Fruit fly (Drosophila melanogaster) whole organism, embryonic: ENCODE data around the gene CG32832.

Source experiments
- Atf-2 ChIP-seq: fragments of 200-800 bp; sonication (Bioruptor generic); optimal IDR thresholded peaks from 2 replicates; lab custom pipeline; 2016; ENCODE audit warnings: missing biosample characterization, missing genetic modification characterization
- CG10959 ChIP-seq: fragments of 200-800 bp; sonication (Bioruptor generic); IDR thresholded peaks from 2 replicates; pipeline ENCODE4 v1.3.6; 2022; ENCODE audit warnings: missing biosample characterization, missing genetic modification characterization
- CG12071 ChIP-seq: fragments of 200-800 bp; sonication (Bioruptor generic); optimal IDR thresholded peaks from 3 replicates; lab custom pipeline; 2018; ENCODE audit warnings: missing biosample characterization, mild to moderate bottlenecking, missing genetic modification characterization
- CG12236 ChIP-seq: fragments of 200-800 bp; sonication (Bioruptor generic); optimal IDR thresholded peaks from 2 replicates; lab custom pipeline; 2016; ENCODE audit warnings: missing biosample characterization, missing genetic modification characterization
- CG13424 ChIP-seq: fragments of 200-800 bp; sonication (Bioruptor generic); optimal IDR thresholded peaks from 2 replicates; lab custom pipeline; 2019; ENCODE audit warnings: missing biosample characterization, mild to moderate bottlenecking, missing genetic modification characterization, moderate library complexity
- CG16813 ChIP-seq: fragments of 200-800 bp; sonication (Bioruptor generic); IDR thresholded peaks from 3 replicates; pipeline ENCODE4 v1.3.6; 2022; ENCODE audit warnings: missing biosample characterization, missing genetic modification characterization; ENCODE audit not compliant: partially characterized antibody
- CG18262 ChIP-seq: fragments of 200-800 bp; optimal IDR thresholded peaks from 3 replicates; lab custom pipeline; 2019; ENCODE audit warnings: missing biosample characterization, mild to moderate bottlenecking, missing genetic modification characterization, moderate library complexity
- CG2199 ChIP-seq: fragments of 200-800 bp; sonication (Bioruptor generic); IDR thresholded peaks from 3 replicates; pipeline ENCODE4 v1.3.6; 2022; ENCODE audit warnings: missing biosample characterization, missing genetic modification characterization
- CG2889 ChIP-seq: fragments of 200-800 bp; sonication (Bioruptor generic); IDR thresholded peaks from 3 replicates; pipeline ENCODE4 v1.3.6; 2022; ENCODE audit warnings: missing biosample characterization, missing genetic modification characterization
- CG4820 ChIP-seq: fragments of 200-800 bp; sonication (Bioruptor generic); optimal IDR thresholded peaks from 3 replicates; lab custom pipeline; 2016; ENCODE audit warnings: missing biosample characterization, missing genetic modification characterization
- CG6272 ChIP-seq: fragments of 200-800 bp; sonication (Bioruptor generic); IDR thresholded peaks from 2 replicates; pipeline ENCODE4 v1.3.6; 2022; ENCODE audit warnings: missing biosample characterization, missing genetic modification characterization
- CG7987 ChIP-seq: fragments of 200-800 bp; sonication (Bioruptor generic); optimal IDR thresholded peaks from 2 replicates; lab custom pipeline; 2018; ENCODE audit warnings: missing biosample characterization, mild to moderate bottlenecking, missing genetic modification characterization, moderate library complexity
- CHES-1-like ChIP-seq: fragments of 200-800 bp; sonication (Bioruptor generic); optimal IDR thresholded peaks from 2 replicates; lab custom pipeline; 2016; ENCODE audit warnings: missing biosample characterization, missing genetic modification characterization
- CTCF ChIP-seq: fragments of 200-800 bp; sonication (Bioruptor generic); optimal IDR thresholded peaks from 2 replicates; lab custom pipeline; 2017; ENCODE audit warnings: missing biosample characterization, mild to moderate bottlenecking, missing genetic modification characterization, moderate library complexity
- CrebB ChIP-seq: fragments of 200-800 bp; sonication (Bioruptor generic); optimal IDR thresholded peaks from 3 replicates; lab custom pipeline; 2018; ENCODE audit warnings: missing biosample characterization, mild to moderate bottlenecking, missing genetic modification characterization
- Deaf1 ChIP-seq: fragments of 200-800 bp; optimal IDR thresholded peaks from 3 replicates; lab custom pipeline; 2019; ENCODE audit warnings: missing biosample characterization, mild to moderate bottlenecking, missing genetic modification characterization, moderate library complexity
- Dek ChIP-seq: fragments of 200-800 bp; sonication (Bioruptor generic); optimal IDR thresholded peaks from 3 replicates; lab custom pipeline; 2019; ENCODE audit warnings: missing biosample characterization, mild to moderate bottlenecking, missing genetic modification characterization, moderate library complexity
- Dp ChIP-seq: fragments of 200-800 bp; sonication (Bioruptor generic); optimal IDR thresholded peaks from 2 replicates; lab custom pipeline; 2018; ENCODE audit warnings: missing biosample characterization, mild to moderate bottlenecking, missing genetic modification characterization, moderate library complexity
- E2f2 ChIP-seq: fragments of 200-800 bp; sonication (Bioruptor generic); IDR thresholded peaks from 2 replicates; pipeline ENCODE4 v1.3.6; 2022; ENCODE audit warnings: missing biosample characterization, missing genetic modification characterization
- Eip74EF ChIP-seq, 2 experiments: fragments of 200-800 bp in 1 of 2; fragments of >200 bp in 1 of 2; sonication (Bioruptor generic) in 1 of 2; optimal IDR thresholded peaks; 2 replicates each; lab custom pipeline; 2017 to 2019; ENCODE audit warnings: missing biosample characterization in 2 of 2, missing genetic modification characterization in 2 of 2, mild to moderate bottlenecking in 1 of 2, moderate library complexity in 1 of 2
- GATAe ChIP-seq: fragments of 200-800 bp; sonication (Bioruptor generic); conservative IDR thresholded peaks from 2 replicates; pipeline ENCODE4 v1.3.6; 2022; ENCODE audit warnings: missing biosample characterization, missing genetic modification characterization
- HLH3B ChIP-seq: fragments of 200-800 bp; sonication (Bioruptor generic); IDR thresholded peaks from 2 replicates; pipeline ENCODE4 v1.3.6; 2022; ENCODE audit warnings: missing biosample characterization, missing genetic modification characterization
- Hr51 ChIP-seq, 2 experiments: fragments of 200-800 bp; sonication (Bioruptor generic); optimal IDR thresholded peaks; 2 replicates in 1 of 2; 3 replicates in 1 of 2; lab custom pipeline; 2016 to 2018; ENCODE audit warnings: missing biosample characterization in 2 of 2, missing genetic modification characterization in 2 of 2, mild to moderate bottlenecking in 1 of 2, moderate library complexity in 1 of 2
- Meics ChIP-seq: fragments of 200-800 bp; sonication (Bioruptor generic); optimal IDR thresholded peaks from 2 replicates; lab custom pipeline; 2017; ENCODE audit warnings: missing biosample characterization, mild to moderate bottlenecking, missing genetic modification characterization
- Myb ChIP-seq: fragments of 200-800 bp; sonication (Bioruptor generic); optimal IDR thresholded peaks from 2 replicates; lab custom pipeline; 2016; ENCODE audit warnings: missing biosample characterization, missing genetic modification characterization
- NFAT ChIP-seq: fragments of 200-800 bp; sonication (Bioruptor generic); IDR thresholded peaks from 2 replicates; pipeline ENCODE4 v1.3.6; 2022; ENCODE audit warnings: missing biosample characterization, missing genetic modification characterization
- PHDP ChIP-seq: fragments of 200-800 bp; sonication (Bioruptor generic); optimal IDR thresholded peaks from 3 replicates; lab custom pipeline; 2018; ENCODE audit warnings: missing biosample characterization, mild to moderate bottlenecking, missing genetic modification characterization, moderate library complexity
- Rfx ChIP-seq: fragments of 200-800 bp; sonication (Bioruptor generic); IDR thresholded peaks from 2 replicates; pipeline ENCODE4 v1.3.6; 2022; ENCODE audit warnings: missing biosample characterization, missing genetic modification characterization
- Sry-β ChIP-seq: fragments of 200-800 bp; sonication (Bioruptor generic); optimal IDR thresholded peaks from 2 replicates; lab custom pipeline; 2018; ENCODE audit warnings: missing biosample characterization, mild to moderate bottlenecking, missing genetic modification characterization, moderate library complexity
- cad ChIP-seq: fragments of >200 bp; optimal IDR thresholded peaks from 2 replicates; lab custom pipeline; 2017; ENCODE audit warnings: missing biosample characterization, missing genetic modification characterization
- cwo ChIP-seq: fragments of 200-800 bp; sonication (Bioruptor generic); optimal IDR thresholded peaks from 3 replicates; lab custom pipeline; 2017; ENCODE audit warnings: missing biosample characterization, missing genetic modification characterization, mild to moderate bottlenecking, moderate library complexity, missing genetic modification reagents
- exex ChIP-seq: fragments of 200-800 bp; sonication (Bioruptor generic); optimal IDR thresholded peaks from 4 replicates; lab custom pipeline; 2018; ENCODE audit warnings: missing biosample characterization, mild to moderate bottlenecking, missing genetic modification characterization, moderate library complexity
- gem ChIP-seq: fragments of 200-800 bp; sonication (Bioruptor generic); optimal IDR thresholded peaks from 2 replicates; lab custom pipeline; 2019; ENCODE audit warnings: missing biosample characterization, mild to moderate bottlenecking, missing genetic modification characterization, moderate library complexity
- grn ChIP-seq: fragments of 200-800 bp; sonication (Bioruptor generic); optimal IDR thresholded peaks from 3 replicates; lab custom pipeline; 2017; ENCODE audit warnings: missing biosample characterization, missing genetic modification characterization
- gsb ChIP-seq: fragments of 200-800 bp; sonication (Bioruptor generic); IDR thresholded peaks from 2 replicates; pipeline ENCODE4 v1.3.6; 2022; ENCODE audit warnings: missing biosample characterization, missing genetic modification characterization
- gsb-n ChIP-seq: fragments of 200-800 bp; sonication (Bioruptor generic); optimal IDR thresholded peaks from 3 replicates; lab custom pipeline; 2018; ENCODE audit warnings: missing biosample characterization, mild to moderate bottlenecking, missing genetic modification characterization
- mirr ChIP-seq: fragments of 200-800 bp; sonication (Bioruptor generic); optimal IDR thresholded peaks from 3 replicates; lab custom pipeline; 2018; ENCODE audit warnings: missing biosample characterization, mild to moderate bottlenecking, missing genetic modification characterization
- onecut ChIP-seq: fragments of 200-800 bp; sonication (Bioruptor generic); IDR thresholded peaks from 2 replicates; pipeline ENCODE4 v1.3.6; 2022; ENCODE audit warnings: missing biosample characterization, missing genetic modification characterization
- pita ChIP-seq: fragments of 200-800 bp; sonication (Bioruptor generic); optimal IDR thresholded peaks from 2 replicates; lab custom pipeline; 2017; ENCODE audit warnings: missing biosample characterization, mild to moderate bottlenecking, missing genetic modification characterization
- pros ChIP-seq: fragments of 200-800 bp; sonication (Bioruptor generic); optimal IDR thresholded peaks from 3 replicates; lab custom pipeline; 2019; ENCODE audit warnings: missing biosample characterization, mild to moderate bottlenecking, missing genetic modification characterization, moderate library complexity
- row ChIP-seq: fragments of 200-800 bp; sonication (Bioruptor generic); IDR thresholded peaks from 3 replicates; pipeline ENCODE4 v1.3.6; 2022; ENCODE audit warnings: missing biosample characterization, missing genetic modification characterization
- slp2 ChIP-seq: fragments of 200-800 bp; sonication (Bioruptor generic); optimal IDR thresholded peaks from 2 replicates; lab custom pipeline; 2016; ENCODE audit warnings: missing biosample characterization, missing genetic modification characterization
- stwl ChIP-seq: fragments of 200-800 bp; sonication (Bioruptor generic); optimal IDR thresholded peaks from 3 replicates; lab custom pipeline; 2018; ENCODE audit warnings: missing biosample characterization, mild to moderate bottlenecking, missing genetic modification characterization, moderate library complexity
- sug ChIP-seq: fragments of 200-800 bp; optimal IDR thresholded peaks from 2 replicates; lab custom pipeline; 2019; ENCODE audit warnings: missing biosample characterization, mild to moderate bottlenecking, missing genetic modification characterization, moderate library complexity
- trem ChIP-seq: fragments of 200-800 bp; optimal IDR thresholded peaks from 3 replicates; lab custom pipeline; 2019; ENCODE audit warnings: missing biosample characterization, mild to moderate bottlenecking, missing genetic modification characterization, moderate library complexity
- zen2 ChIP-seq: fragments of 200-800 bp; sonication (Bioruptor generic); IDR thresholded peaks from 3 replicates; pipeline ENCODE4 v1.3.6; 2022; ENCODE audit warnings: missing biosample characterization, missing genetic modification characterization; ENCODE audit not compliant: partially characterized antibody

Gene CG32832

DNA sequence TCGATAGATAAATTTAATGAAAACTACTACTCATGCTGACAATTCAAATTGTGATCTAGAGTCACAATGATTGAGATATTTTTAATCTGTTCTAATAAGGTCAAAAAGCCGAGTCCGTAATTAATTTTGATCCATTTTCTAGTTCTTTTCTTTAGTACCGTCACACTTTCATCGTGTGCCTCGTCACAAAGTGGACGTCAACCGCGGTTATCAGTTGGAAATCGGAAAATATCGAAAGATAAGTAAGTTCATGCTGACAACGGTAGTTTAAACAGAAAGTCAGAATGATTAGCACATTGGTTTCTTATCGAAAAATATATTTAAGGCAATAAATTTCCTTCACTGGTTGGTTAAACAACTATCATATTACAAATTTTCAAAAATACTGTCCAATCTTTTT, 28.6 kb downstream of the CG32832 start:
- TF ChIP-seq GATAe (GFP tag; lab: Robert Waterston, UW) (0 out of 2 replicates have a peak, but pooled peaks have one; percentile 15), exex (peak; percentile 35), Eip74EF (GFP tag; optimal IDR thresholded peaks at IDR 0.05; lab: Kevin White, UChicago) (no peak), Meics (peak; percentile 90), Rfx (GFP tag; lab: Robert Waterston, UW) (no peak), grn (peak; percentile 51), PHDP (tag; lab: Kevin White, UChicago) (no peak), CG13424 (no peak), pros (GFP tag; lab: Kevin White, UChicago) (no peak)

- TF ChIP-seq Dp (GFP tag; lab: Kevin White, UChicago) (no peak), NFAT (GFP tag; lab: Robert Waterston, UW) (no peak), CTCF (GFP tag; lab: Kevin White, UChicago) (peak; percentile 46), zen2 (GFP tag; lab: Robert Waterston, UW) (no peak), pita (GFP tag; lab: Kevin White, UChicago) (peak; percentile 28), CG4820 (GFP tag; lab: Kevin White, UChicago) (no peak), trem (tag; lab: Kevin White, UChicago) (no peak), Myb (GFP tag; lab: Kevin White, UChicago) (peak; percentile 13), Hr51 (GFP tag; optimal IDR thresholded peaks at IDR 0.05; lab: Kevin White, UChicago) (no peak), gem (tag; lab: Kevin White, UChicago) (peak; percentile 1), Sry-β (peak; percentile 82), onecut (GFP tag; lab: Robert Waterston, UW) (peak; percentile 87), exex (peak; percentile 1), row (GFP tag; lab: Robert Waterston, UW) (peak; percentile 57; the same call in 2 of the 3 replicates), stwl (tag; lab: Kevin White, UChicago) (peak; percentile 22), CG2199 (0 out of 3 replicates have a peak, but pooled peaks have one; percentile 53), E2f2 (GFP tag; lab: Robert Waterston, UW) (peak; percentile 15; the same call in 1 of the 2 replicates), CHES-1-like (GFP tag; lab: Kevin White, UChicago) (no peak), CG2889 (GFP tag; lab: Robert Waterston, UW) (no peak), HLH3B (GFP tag; lab: Robert Waterston, UW) (0 out of 2 replicates have a peak, but pooled peaks have one; percentile 8)
- TF ChIP-seq, all 482 proteins: peak for 12
Measured at dm6 chr2L:16848670-16849069, 30.4 kb downstream of the CG32832 start, which contains the start of gene CG13284. Gene CG13284, minus strand, starts transcription at chr2L:16848716.

DNA sequence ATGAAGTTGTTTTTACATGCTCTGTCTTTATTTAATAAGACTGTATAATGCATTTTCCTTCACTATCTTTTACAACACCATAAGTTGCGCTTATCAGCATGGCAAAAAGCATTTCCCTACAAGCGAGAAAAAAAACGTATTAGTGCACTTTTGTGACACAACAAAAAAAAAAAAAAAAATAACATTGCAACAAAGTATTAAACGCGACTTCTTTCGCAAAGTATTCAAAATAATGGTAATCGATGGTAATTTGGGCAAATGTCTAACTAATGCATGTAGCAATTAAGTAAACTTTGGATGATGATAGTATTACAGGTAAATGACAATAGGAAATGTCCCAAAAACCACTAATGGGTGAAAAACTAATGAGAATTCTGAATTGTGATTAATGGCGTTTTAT, 31.1 kb downstream of the CG32832 start:
- TF ChIP-seq CG18262 (tag; lab: Kevin White, UChicago) (no peak), slp2 (GFP tag; lab: Kevin White, UChicago) (no peak), cad (GFP tag; lab: Kevin White, UChicago) (no peak), gsb-n (tag; lab: Kevin White, UChicago) (no peak), Dek (no peak), CG10959 (no peak)

DNA sequence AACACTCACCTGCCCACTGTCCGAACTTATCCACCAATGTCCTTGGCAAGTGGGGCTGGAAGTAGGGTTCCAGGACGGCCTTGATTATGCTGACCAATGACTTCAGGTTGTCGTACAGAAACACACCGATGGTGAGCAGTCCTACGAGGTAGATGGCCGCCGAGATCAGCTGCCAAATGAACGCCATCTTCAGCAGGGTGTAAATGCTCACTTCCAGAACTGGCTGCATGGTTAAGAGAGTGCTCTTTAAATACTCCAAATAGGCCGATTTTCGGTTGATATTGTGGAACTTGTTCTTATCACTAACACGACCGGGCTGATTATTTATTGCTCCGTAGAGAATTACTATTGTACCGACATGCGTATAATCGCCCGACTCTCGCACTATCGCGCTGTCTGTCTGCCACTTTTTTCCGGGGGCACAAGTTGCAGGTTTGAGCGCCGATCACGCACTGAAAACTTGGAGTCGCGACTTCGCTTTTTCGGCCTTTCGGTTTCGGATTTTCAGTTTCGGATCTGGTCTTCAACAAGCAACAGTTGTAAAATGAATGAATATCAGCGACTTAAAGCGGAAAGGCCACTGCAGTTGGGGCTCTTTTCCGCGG, 32.2 kb downstream of the CG32832 start:
- TF ChIP-seq cwo (peak; percentile 15), CG12236 (no peak), CG7987 (peak; percentile 5), mirr (GFP tag; lab: Kevin White, UChicago) (peak; percentile 88), sug (peak; percentile 76), Deaf1 (peak; percentile 88), Atf-2 (GFP tag; lab: Kevin White, UChicago) (no peak), CG12071 (GFP tag; lab: Kevin White, UChicago) (peak; percentile 11), exex (peak; percentile 71), grn (peak; percentile 21), E2f2 (GFP tag; lab: Robert Waterston, UW) (0 out of 2 replicates have a peak, but pooled peaks have one; percentile 14), gsb (GFP tag; lab: Robert Waterston, UW) (no peak), CG2199 (peak; percentile 93), CG6272 (GFP tag; lab: Robert Waterston, UW) (no peak), CG16813 (no peak), CrebB (tag; lab: Kevin White, UChicago) (no peak)
